Worm (Caenorhabditis elegans) whole organism, L2 larva: Measurements from ENCODE around the gene C32H11.4.

ENCODE experiments used
- ama-1 ChIP-seq: fragments of 150-350 bp; optimal IDR thresholded peaks from 2 replicates; lab custom pipeline; 2018; ENCODE audit warnings: inconsistent platforms
- ceh-16 ChIP-seq: fragments of 150-350 bp; optimal IDR thresholded peaks from 2 replicates; lab custom pipeline; 2014; ENCODE audit warnings: missing biosample characterization, missing genetic modification characterization
- ceh-82 ChIP-seq: fragments of 150-350 bp; optimal IDR thresholded peaks from 2 replicates; lab custom pipeline; 2014; ENCODE audit warnings: missing biosample characterization, missing genetic modification characterization
- lin-13 ChIP-seq: fragments of 150-350 bp; optimal IDR thresholded peaks from 2 replicates; lab custom pipeline; 2014; ENCODE audit warnings: missing biosample characterization, missing genetic modification reagents, missing genetic modification characterization
- snpc-4 ChIP-seq: fragments of 150-350 bp; optimal IDR thresholded peaks from 2 replicates; lab custom pipeline; 2014; ENCODE audit warnings: missing biosample characterization, missing genetic modification characterization
- ztf-11 ChIP-seq: sonication (generic microtip); optimal IDR thresholded peaks from 2 replicates; lab custom pipeline; 2017; ENCODE audit warnings: missing biosample characterization, missing genetic modification characterization

DNA sequence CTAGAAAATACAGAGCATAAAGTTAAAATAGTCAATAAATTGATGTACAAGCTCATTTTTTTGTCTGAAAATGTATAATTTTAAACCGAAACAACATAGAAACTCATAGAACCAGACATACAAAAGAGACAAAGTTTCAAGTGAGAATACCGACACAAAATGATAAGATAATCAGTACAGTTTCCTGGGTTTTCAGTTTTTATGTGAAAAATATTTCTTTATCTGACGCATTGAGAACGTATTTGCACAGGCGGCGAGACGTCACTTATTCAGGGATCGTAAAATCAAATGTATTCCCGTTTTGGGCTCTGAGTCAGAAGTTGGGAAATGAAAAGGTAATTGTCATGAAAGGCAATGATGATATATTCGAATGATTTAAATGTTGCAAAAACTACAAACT is 30.6 kb upstream of the C32H11.4 start, which contains the start of gene K08D8.6:
- TF ChIP-seq ceh-82 (tag; lab: Kevin White, UChicago) (no peak), lin-13 (GFP tag; lab: Kevin White, UChicago) (no peak), ztf-11 (tag; lab: Kevin White, UChicago) (no peak), snpc-4 (tag; lab: Kevin White, UChicago) (no peak), ama-1 (lab: Kevin White, UChicago) (no peak), ceh-16 (tag; lab: Kevin White, UChicago) (no peak)
